Worm (Caenorhabditis elegans): Measurements from ENCODE around the gene F10G7.12.

- no peak for TF ChIP-seq lin-29 (GFP tag; IDR thresholded peaks at IDR 0.05)
- no peak for TF ChIP-seq pha-4 (GFP tag; IDR thresholded peaks at IDR 0.05)
- TF ChIP-seq pha-4 (tag; optimal IDR thresholded peaks at IDR 0.05): no peak
- no peak for TF ChIP-seq F10B5.3 (tag; optimal IDR thresholded peaks at IDR 0.05)
- TF ChIP-seq lsy-2 (tag; optimal IDR thresholded peaks at IDR 0.05): no peak
- TF ChIP-seq nhr-102 (tag; optimal IDR thresholded peaks at IDR 0.05): no peak
- TF ChIP-seq jun-1 (tag; optimal IDR thresholded peaks at IDR 0.05): no peak
- TF ChIP-seq mep-1 (tag; optimal IDR thresholded peaks at IDR 0.05): no peak
- no peak for TF ChIP-seq lin-13 (GFP tag; optimal IDR thresholded peaks at IDR 0.05)
- TF ChIP-seq unc-62 (GFP tag; optimal IDR thresholded peaks at IDR 0.05 in 1 of 2): no peak
- TF ChIP-seq unc-62 (tag; optimal IDR thresholded peaks at IDR 0.05): no peak
These were observed 16.3 kb upstream of the F10G7.12 start for ce11 chrII:4673242-4673641.

Measured in whole organism, L4 larva.